Fruit fly (Drosophila melanogaster) whole organism: ENCODE results near the gene Ccp84Ad.

Source experiments
- CG8478 ChIP-seq: fragments of >200 bp; optimal IDR thresholded peaks from 2 replicates; lab custom pipeline; 2018; ENCODE audit warnings: inconsistent platforms
- Dll ChIP-seq: fragments of >200 bp; optimal IDR thresholded peaks from 2 replicates; lab custom pipeline; 2017
- EcR ChIP-seq, 2 experiments: fragments of >200 bp; optimal IDR thresholded peaks; 2 replicates each; lab custom pipeline; 2017; ENCODE audit warnings: missing biosample characterization in 2 of 2, missing genetic modification characterization in 2 of 2, missing genetic modification reagents in 2 of 2
- pan ChIP-seq: fragments of >200 bp; optimal IDR thresholded peaks from 2 replicates; lab custom pipeline; 2017
- psq ChIP-seq: fragments of >200 bp; optimal IDR thresholded peaks from 2 replicates; lab custom pipeline; 2017
- usp ChIP-seq: fragments of >200 bp; optimal IDR thresholded peaks from 2 replicates; lab custom pipeline; 2017; ENCODE audit warnings: missing biosample characterization, missing genetic modification characterization, mixed read lengths

Ccp84Ad gene

dm6 chr3R:6668234-6668633 is 24.3 kb upstream of the Ccp84Ad start:
- TF ChIP-seq Dll (lab: Kevin White, UChicago) (no peak), CG8478 (lab: Kevin White, UChicago) (no peak), usp (GFP tag; lab: Kevin White, UChicago) (no peak), pan (lab: Kevin White, UChicago) (no peak), EcR (GFP tag; optimal IDR thresholded peaks at IDR 0.05; lab: Kevin White, UChicago) (no peak), psq (lab: Kevin White, UChicago) (no peak)

dm6 chr3R:6672303-6673007 is 20.1 kb upstream of the Ccp84Ad start:
- TF ChIP-seq EcR (GFP tag; optimal IDR thresholded peaks at IDR 0.05; lab: Kevin White, UChicago) (no peak), CG8478 (lab: Kevin White, UChicago) (no peak), usp (GFP tag; lab: Kevin White, UChicago) (no peak), Dll (lab: Kevin White, UChicago) (no peak), psq (lab: Kevin White, UChicago) (no peak), pan (lab: Kevin White, UChicago) (no peak)

dm6 chr3R:6674548-6674947 is 18.0 kb upstream of the Ccp84Ad start:
- TF ChIP-seq pan (lab: Kevin White, UChicago) (no peak), usp (GFP tag; lab: Kevin White, UChicago) (no peak), CG8478 (lab: Kevin White, UChicago) (no peak), Dll (lab: Kevin White, UChicago) (no peak), EcR (GFP tag; optimal IDR thresholded peaks at IDR 0.05; lab: Kevin White, UChicago) (no peak), psq (lab: Kevin White, UChicago) (no peak)

- TF ChIP-seq CG8478 (lab: Kevin White, UChicago): peak; percentile 89
- peak in 1 of 2 experiments; percentile 16 for TF ChIP-seq EcR (GFP tag; optimal IDR thresholded peaks at IDR 0.05; lab: Kevin White, UChicago)
- no peak for TF ChIP-seq Dll (lab: Kevin White, UChicago)
These were observed 14.1 kb upstream of the Ccp84Ad start, which contains the start of gene lab for dm6 chr3R:6678480-6678879. Gene lab (minus strand): TSS chr3R:6678590.

- TF ChIP-seq CG8478 (lab: Kevin White, UChicago) (no peak), pan (lab: Kevin White, UChicago) (no peak), usp (GFP tag; lab: Kevin White, UChicago) (no peak), psq (lab: Kevin White, UChicago) (no peak), Dll (lab: Kevin White, UChicago) (no peak), EcR (GFP tag; optimal IDR thresholded peaks at IDR 0.05; lab: Kevin White, UChicago) (no peak)
These were observed 9.4 kb upstream of the Ccp84Ad start for dm6 chr3R:6683135-6683534.

- TF ChIP-seq pan (lab: Kevin White, UChicago) (no peak), usp (GFP tag; lab: Kevin White, UChicago) (no peak), EcR (GFP tag; optimal IDR thresholded peaks at IDR 0.05; lab: Kevin White, UChicago) (no peak)
These were observed 8.9 kb upstream of the Ccp84Ad start for dm6 chr3R:6683671-6684070.

- TF ChIP-seq usp (GFP tag; lab: Kevin White, UChicago): no peak
- TF ChIP-seq pan (lab: Kevin White, UChicago): no peak
- no peak for TF ChIP-seq CG8478 (lab: Kevin White, UChicago)
- no peak for TF ChIP-seq psq (lab: Kevin White, UChicago)
- no peak for TF ChIP-seq EcR (GFP tag; optimal IDR thresholded peaks at IDR 0.05; lab: Kevin White, UChicago)
- TF ChIP-seq Dll (lab: Kevin White, UChicago): no peak
These were observed 8.4 kb upstream of the Ccp84Ad start, which contains the start of gene Edg84A for dm6 chr3R:6684145-6684544. Gene Edg84A (plus strand): TSS chr3R:6684445.

- TF ChIP-seq Dll (lab: Kevin White, UChicago) (no peak), EcR (GFP tag; optimal IDR thresholded peaks at IDR 0.05; lab: Kevin White, UChicago) (no peak), psq (lab: Kevin White, UChicago) (no peak), pan (lab: Kevin White, UChicago) (no peak), CG8478 (lab: Kevin White, UChicago) (no peak), usp (GFP tag; lab: Kevin White, UChicago) (no peak)
These were observed 6.1 kb upstream of the Ccp84Ad start, which contains the start of gene Ccp84Ag for dm6 chr3R:6686428-6686827. Gene Ccp84Ag (plus strand): TSS chr3R:6686728.

- TF ChIP-seq CG8478 (lab: Kevin White, UChicago) (no peak), usp (GFP tag; lab: Kevin White, UChicago) (no peak), Dll (lab: Kevin White, UChicago) (no peak), EcR (GFP tag; optimal IDR thresholded peaks at IDR 0.05; lab: Kevin White, UChicago) (no peak), psq (lab: Kevin White, UChicago) (no peak)
These were observed 5.3 kb upstream of the Ccp84Ad start for dm6 chr3R:6687219-6687618.

dm6 chr3R:6688160-6688559 is 4.4 kb upstream of the Ccp84Ad start:
- TF ChIP-seq Dll (lab: Kevin White, UChicago) (no peak), CG8478 (lab: Kevin White, UChicago) (no peak), usp (GFP tag; lab: Kevin White, UChicago) (no peak), psq (lab: Kevin White, UChicago) (no peak), pan (lab: Kevin White, UChicago) (no peak), EcR (GFP tag; optimal IDR thresholded peaks at IDR 0.05; lab: Kevin White, UChicago) (no peak)

dm6 chr3R:6690139-6690538 is 2.4 kb upstream of the Ccp84Ad start, which contains the start of gene Ccp84Af:
Gene Ccp84Af (minus strand): TSS chr3R:6690239.
- TF ChIP-seq EcR (GFP tag; optimal IDR thresholded peaks at IDR 0.05; lab: Kevin White, UChicago) (no peak), psq (lab: Kevin White, UChicago) (no peak), CG8478 (lab: Kevin White, UChicago) (no peak), Dll (lab: Kevin White, UChicago) (no peak), usp (GFP tag; lab: Kevin White, UChicago) (no peak), pan (lab: Kevin White, UChicago) (no peak)
